Fruit fly (Drosophila melanogaster) whole organism, embryonic: ENCODE data around the gene Lcp65Ad.

ENCODE experiments used
- Asciz ChIP-seq: fragments of 200-800 bp; sonication (Bioruptor generic); optimal IDR thresholded peaks from 2 replicates; lab custom pipeline; 2017; ENCODE audit warnings: missing biosample characterization, mild to moderate bottlenecking, missing genetic modification characterization, missing genetic modification reagents
- BEAF-32 ChIP-seq: fragments of 200-800 bp; sonication (Bioruptor generic); optimal IDR thresholded peaks from 3 replicates; lab custom pipeline; 2017; ENCODE audit warnings: missing biosample characterization, missing genetic modification characterization, mild to moderate bottlenecking, moderate library complexity, missing genetic modification reagents
- Bgb ChIP-seq: fragments of 200-800 bp; sonication (Bioruptor generic); IDR thresholded peaks from 2 replicates; pipeline ENCODE4 v1.3.6; 2022; ENCODE audit warnings: missing biosample characterization, missing genetic modification characterization; ENCODE audit not compliant: partially characterized antibody
- CG10321 ChIP-seq: fragments of 200-800 bp; sonication (Bioruptor generic); IDR thresholded peaks from 2 replicates; pipeline ENCODE4 v1.3.6; 2022; ENCODE audit warnings: missing biosample characterization, missing genetic modification characterization
- CG10366 ChIP-seq: fragments of 200-800 bp; sonication (Bioruptor generic); IDR thresholded peaks from 2 replicates; pipeline ENCODE4 v1.3.6; 2022; ENCODE audit warnings: missing biosample characterization, missing genetic modification characterization
- CG12104 ChIP-seq: fragments of 200-800 bp; sonication (Bioruptor generic); optimal IDR thresholded peaks from 3 replicates; lab custom pipeline; 2016; ENCODE audit warnings: missing biosample characterization, missing genetic modification characterization
- CG12391 ChIP-seq: fragments of 200-800 bp; sonication (Bioruptor generic); optimal IDR thresholded peaks from 3 replicates; lab custom pipeline; 2018; ENCODE audit warnings: missing biosample characterization, mild to moderate bottlenecking, missing genetic modification characterization, moderate library complexity
- CG13624 ChIP-seq: fragments of 200-800 bp; sonication (Bioruptor generic); optimal IDR thresholded peaks from 2 replicates; lab custom pipeline; 2016; ENCODE audit warnings: missing biosample characterization, missing genetic modification characterization
- CG1647 ChIP-seq: fragments of 200-800 bp; sonication (Bioruptor generic); optimal IDR thresholded peaks from 3 replicates; lab custom pipeline; 2016; ENCODE audit warnings: missing biosample characterization, missing genetic modification characterization
- CG17359 ChIP-seq: fragments of 200-800 bp; sonication (Bioruptor generic); optimal IDR thresholded peaks from 3 replicates; lab custom pipeline; 2018; ENCODE audit warnings: missing biosample characterization, mild to moderate bottlenecking, missing genetic modification characterization, moderate library complexity
- CG33213 ChIP-seq: fragments of 200-800 bp; sonication (Bioruptor generic); optimal IDR thresholded peaks from 3 replicates; lab custom pipeline; 2016; ENCODE audit warnings: missing biosample characterization, missing genetic modification characterization
- CG33557 ChIP-seq: fragments of 200-800 bp; sonication (Bioruptor generic); optimal IDR thresholded peaks from 2 replicates; lab custom pipeline; 2019; ENCODE audit warnings: missing biosample characterization, mild to moderate bottlenecking, missing genetic modification characterization, moderate library complexity
- CG42726 ChIP-seq: fragments of 200-800 bp; sonication (Bioruptor generic); IDR thresholded peaks from 2 replicates; pipeline ENCODE4 v1.3.6; 2022; ENCODE audit warnings: missing biosample characterization, missing genetic modification characterization; ENCODE audit not compliant: partially characterized antibody
- CG4617 ChIP-seq: fragments of 200-800 bp; sonication (Bioruptor generic); optimal IDR thresholded peaks from 3 replicates; lab custom pipeline; 2016; ENCODE audit warnings: missing biosample characterization, missing genetic modification characterization, borderline replicate concordance
- CG4730 ChIP-seq: fragments of 200-800 bp; sonication (Bioruptor generic); IDR thresholded peaks from 2 replicates; pipeline ENCODE4 v1.3.6; 2022; ENCODE audit warnings: missing biosample characterization, missing genetic modification characterization
- CG6689 ChIP-seq: fragments of 200-800 bp; sonication (Bioruptor generic); IDR thresholded peaks from 2 replicates; pipeline ENCODE4 v1.3.6; 2022; ENCODE audit warnings: missing biosample characterization, missing genetic modification characterization
- CG6765 ChIP-seq: fragments of 200-800 bp; sonication (Bioruptor generic); optimal IDR thresholded peaks from 3 replicates; lab custom pipeline; 2017; ENCODE audit warnings: missing biosample characterization, mild to moderate bottlenecking, missing genetic modification characterization
- CG7928 ChIP-seq: fragments of 200-800 bp; sonication (Bioruptor generic); optimal IDR thresholded peaks from 2 replicates; lab custom pipeline; 2017; ENCODE audit warnings: missing biosample characterization, mild to moderate bottlenecking, missing genetic modification characterization
- CHES-1-like ChIP-seq: fragments of 200-800 bp; sonication (Bioruptor generic); optimal IDR thresholded peaks from 2 replicates; lab custom pipeline; 2016; ENCODE audit warnings: missing biosample characterization, missing genetic modification characterization
- Dek ChIP-seq: fragments of 200-800 bp; sonication (Bioruptor generic); optimal IDR thresholded peaks from 3 replicates; lab custom pipeline; 2019; ENCODE audit warnings: missing biosample characterization, mild to moderate bottlenecking, missing genetic modification characterization, moderate library complexity
- Doc3 ChIP-seq: fragments of 200-800 bp; sonication (Bioruptor generic); IDR thresholded peaks from 3 replicates; pipeline ENCODE4 v1.3.6; 2022; ENCODE audit warnings: missing biosample characterization, missing genetic modification characterization; ENCODE audit not compliant: partially characterized antibody
- Fer1 ChIP-seq: fragments of 200-800 bp; sonication (Bioruptor generic); optimal IDR thresholded peaks from 2 replicates; lab custom pipeline; 2017; ENCODE audit warnings: missing biosample characterization, mild to moderate bottlenecking, missing genetic modification characterization
- GATAe ChIP-seq: fragments of 200-800 bp; sonication (Bioruptor generic); conservative IDR thresholded peaks from 2 replicates; pipeline ENCODE4 v1.3.6; 2022; ENCODE audit warnings: missing biosample characterization, missing genetic modification characterization
- Hmx ChIP-seq: fragments of 200-800 bp; sonication (Bioruptor generic); optimal IDR thresholded peaks from 2 replicates; lab custom pipeline; 2016; ENCODE audit warnings: missing biosample characterization, missing genetic modification characterization
- Jarid2 ChIP-seq: fragments of 200-800 bp; sonication (Bioruptor generic); optimal IDR thresholded peaks from 3 replicates; lab custom pipeline; 2017; ENCODE audit warnings: mild to moderate bottlenecking, missing biosample characterization, missing genetic modification reagents, missing genetic modification characterization
- Neu2 ChIP-seq: fragments of 200-800 bp; sonication (Bioruptor generic); optimal IDR thresholded peaks from 3 replicates; lab custom pipeline; 2016; ENCODE audit warnings: missing biosample characterization, missing genetic modification characterization, borderline replicate concordance
- Oaz ChIP-seq: fragments of 200-800 bp; sonication (Bioruptor generic); IDR thresholded peaks from 2 replicates; pipeline ENCODE4 v1.3.6; 2022; ENCODE audit warnings: missing biosample characterization, missing genetic modification characterization
- PHDP ChIP-seq: fragments of 200-800 bp; sonication (Bioruptor generic); optimal IDR thresholded peaks from 3 replicates; lab custom pipeline; 2018; ENCODE audit warnings: missing biosample characterization, mild to moderate bottlenecking, missing genetic modification characterization, moderate library complexity
- Rfx ChIP-seq: fragments of 200-800 bp; sonication (Bioruptor generic); IDR thresholded peaks from 2 replicates; pipeline ENCODE4 v1.3.6; 2022; ENCODE audit warnings: missing biosample characterization, missing genetic modification characterization
- ab ChIP-seq: fragments of 200-800 bp; sonication (Bioruptor generic); optimal IDR thresholded peaks from 2 replicates; lab custom pipeline; 2016; ENCODE audit warnings: missing biosample characterization, missing genetic modification characterization
- bowl ChIP-seq: fragments of 200-800 bp; sonication (Bioruptor generic); IDR thresholded peaks from 2 replicates; pipeline ENCODE4 v1.3.6; 2022; ENCODE audit warnings: missing biosample characterization, missing genetic modification characterization
- cad ChIP-seq: fragments of >200 bp; optimal IDR thresholded peaks from 2 replicates; lab custom pipeline; 2017; ENCODE audit warnings: missing biosample characterization, missing genetic modification characterization
- cato ChIP-seq: fragments of 200-800 bp; sonication (Bioruptor generic); optimal IDR thresholded peaks from 2 replicates; lab custom pipeline; 2016; ENCODE audit warnings: missing biosample characterization, missing genetic modification characterization, borderline replicate concordance
- exex ChIP-seq: fragments of 200-800 bp; sonication (Bioruptor generic); optimal IDR thresholded peaks from 4 replicates; lab custom pipeline; 2018; ENCODE audit warnings: missing biosample characterization, mild to moderate bottlenecking, missing genetic modification characterization, moderate library complexity
- fd64A ChIP-seq: fragments of 200-800 bp; sonication (Bioruptor generic); optimal IDR thresholded peaks from 3 replicates; lab custom pipeline; 2018; ENCODE audit warnings: missing biosample characterization, mild to moderate bottlenecking, missing genetic modification characterization
- hth ChIP-seq: fragments of >200 bp; optimal IDR thresholded peaks from 2 replicates; lab custom pipeline; 2017; ENCODE audit warnings: inconsistent platforms
- insv ChIP-seq, 2 experiments: fragments of 200-800 bp; sonication (Bioruptor generic); optimal IDR thresholded peaks; 3 replicates each; lab custom pipeline; 2016 to 2018; ENCODE audit warnings: missing biosample characterization in 2 of 2, missing genetic modification characterization in 2 of 2
- inv ChIP-seq: fragments of 200-800 bp; sonication (Bioruptor generic); IDR thresholded peaks from 2 replicates; pipeline ENCODE4 v1.3.6; 2022; ENCODE audit warnings: missing biosample characterization, missing genetic modification characterization; ENCODE audit not compliant: partially characterized antibody
- kni ChIP-seq: fragments of 200-800 bp; sonication (Bioruptor generic); optimal IDR thresholded peaks from 3 replicates; lab custom pipeline; 2017; ENCODE audit warnings: mild to moderate bottlenecking, missing biosample characterization, missing genetic modification reagents, missing genetic modification characterization
- lab ChIP-seq: fragments of 200-800 bp; sonication (Bioruptor generic); optimal IDR thresholded peaks from 3 replicates; lab custom pipeline; 2017; ENCODE audit warnings: missing biosample characterization, missing genetic modification characterization, mild to moderate bottlenecking, moderate library complexity, missing genetic modification reagents
- pan ChIP-seq, 4 experiments: fragments of >200 bp in 3 of 4; fragments of 200-800 bp in 1 of 4; sonication (Bioruptor generic) in 1 of 4; optimal IDR thresholded peaks in 3 of 4; IDR thresholded peaks in 1 of 4; 2 replicates each; pipeline versions ENCODE4 v1.3.6 to Lab custom; 2017 to 2022; ENCODE audit warnings: missing biosample characterization in 2 of 4, missing genetic modification characterization in 2 of 4, mixed read lengths in 1 of 4
- pb ChIP-seq: fragments of 200-800 bp; sonication (Bioruptor generic); optimal IDR thresholded peaks from 3 replicates; lab custom pipeline; 2016; ENCODE audit warnings: missing biosample characterization, missing genetic modification characterization
- pzg ChIP-seq: fragments of 200-800 bp; sonication (Bioruptor generic); optimal IDR thresholded peaks from 3 replicates; lab custom pipeline; 2018; ENCODE audit warnings: missing biosample characterization, mild to moderate bottlenecking, missing genetic modification characterization, moderate library complexity
- sqz ChIP-seq: fragments of 200-800 bp; sonication (Bioruptor generic); optimal IDR thresholded peaks from 3 replicates; lab custom pipeline; 2018; ENCODE audit warnings: missing biosample characterization, mild to moderate bottlenecking, missing genetic modification characterization
- stc ChIP-seq: fragments of 200-800 bp; sonication (Bioruptor generic); IDR thresholded peaks from 2 replicates; pipeline ENCODE4 v1.3.6; 2022; ENCODE audit warnings: missing biosample characterization, missing genetic modification characterization
- tll ChIP-seq, 2 experiments: fragments of 200-800 bp in 1 of 2; fragments of >200 bp in 1 of 2; sonication (Bioruptor generic) in 1 of 2; optimal IDR thresholded peaks; 2 replicates each; lab custom pipeline; 2017 to 2019; ENCODE audit warnings: missing biosample characterization in 2 of 2, missing genetic modification characterization in 2 of 2, mild to moderate bottlenecking in 1 of 2, moderate library complexity in 1 of 2
- zen ChIP-seq: fragments of 200-800 bp; sonication (Bioruptor generic); optimal IDR thresholded peaks from 3 replicates; lab custom pipeline; 2018; ENCODE audit warnings: missing biosample characterization, mild to moderate bottlenecking, missing genetic modification characterization, moderate library complexity

Lcp65Ad gene

DNA sequence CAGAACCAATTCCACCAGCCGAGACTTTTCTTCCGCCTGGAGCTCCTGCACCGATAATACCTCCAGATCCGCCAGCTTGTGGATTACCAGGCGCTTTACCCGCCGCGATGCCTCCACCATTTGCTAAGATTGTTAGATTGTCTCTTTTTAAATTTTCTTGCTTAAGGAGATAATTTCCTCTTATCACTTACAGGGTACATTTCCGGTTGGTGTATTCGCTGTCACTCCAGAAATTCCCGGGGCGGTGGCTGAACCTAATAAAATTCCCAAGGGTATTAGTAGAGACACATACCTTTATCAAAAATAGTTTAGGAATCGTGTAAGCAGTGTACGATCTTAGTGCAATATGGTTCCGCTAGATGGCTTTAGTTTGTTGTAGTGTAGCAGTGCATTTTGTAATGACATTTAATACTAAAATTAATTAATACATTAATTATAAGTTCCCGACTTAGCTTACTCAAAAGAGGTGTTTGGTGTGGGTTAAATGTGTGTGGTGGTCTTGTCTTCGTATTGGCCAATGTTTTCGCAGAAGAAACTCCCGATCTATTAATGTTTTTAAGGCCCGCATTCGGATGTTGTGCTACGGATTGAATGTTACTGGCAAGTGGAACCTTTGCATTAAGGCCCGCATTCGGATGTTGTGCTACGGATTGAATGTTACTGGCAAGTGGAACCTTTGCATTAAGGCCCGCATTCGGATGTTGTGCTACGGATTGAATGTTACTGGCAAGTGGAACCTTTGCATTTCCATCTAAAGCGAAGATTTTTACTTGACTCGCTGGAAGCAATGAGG, 18.4 kb upstream of the Lcp65Ad start (continued):
- TF ChIP-seq inv (GFP tag; lab: Robert Waterston, UW) (no peak), pzg (GFP tag; lab: Kevin White, UChicago) (peak; percentile 17), insv (GFP tag; optimal IDR thresholded peaks at IDR 0.05; lab: Kevin White, UChicago) (peak in 1 of 2 experiments; percentile 47), CG6765 (GFP tag; lab: Kevin White, UChicago) (peak; percentile 88), CG13624 (GFP tag; lab: Kevin White, UChicago) (peak; percentile 13), ab (GFP tag; lab: Kevin White, UChicago) (no peak), Bgb (peak; percentile 22; the same call in 1 of the 2 replicates), CG33557 (GFP tag; lab: Kevin White, UChicago) (peak; percentile 50), pb (GFP tag; lab: Kevin White, UChicago) (peak; percentile 84), CG12391 (tag; lab: Kevin White, UChicago) (peak; percentile 56), kni (GFP tag; lab: Kevin White, UChicago) (peak; percentile 83), fd64A (GFP tag; lab: Kevin White, UChicago) (no peak), CG4617 (peak; percentile 1), bowl (GFP tag; lab: Robert Waterston, UW) (peak; percentile 61; the same call in 1 of the 2 replicates), pan (optimal IDR thresholded peaks at IDR 0.05; lab: Kevin White, UChicago) (no peak), pan (GFP tag; optimal IDR thresholded peaks at IDR 0.05 in 1 of 2, IDR thresholded peaks at IDR 0.05 in 1 of 2) (peak in 1 of 2 experiments; percentile 88), Rfx (GFP tag; lab: Robert Waterston, UW) (peak; percentile 91), CHES-1-like (GFP tag; lab: Kevin White, UChicago) (peak; percentile 33), hth (lab: Kevin White, UChicago) (no peak), cato (no peak), Dek (no peak), tll (GFP tag; optimal IDR thresholded peaks at IDR 0.05; lab: Kevin White, UChicago) (peak in 1 of 2 experiments; percentile 81), CG10321 (GFP tag; lab: Robert Waterston, UW) (peak; percentile 56; the same call in 1 of the 2 replicates), Jarid2 (peak; percentile 58), exex (tag; lab: Kevin White, UChicago) (no peak), Asciz (GFP tag; lab: Kevin White, UChicago) (peak; percentile 83), CG33213 (peak; percentile 82), CG7928 (GFP tag; lab: Kevin White, UChicago) (peak; percentile 18), PHDP (tag; lab: Kevin White, UChicago) (peak; percentile 73), CG12104 (peak; percentile 75), BEAF-32 (GFP tag; lab: Kevin White, UChicago) (peak; percentile 28), CG10366 (GFP tag; lab: Robert Waterston, UW) (peak; percentile 72), CG1647 (GFP tag; lab: Kevin White, UChicago) (peak; percentile 45), Hmx (GFP tag; lab: Kevin White, UChicago) (no peak), CG42726 (GFP tag; lab: Robert Waterston, UW) (peak; percentile 42; the same call in 1 of the 2 replicates), CG6689 (peak; percentile 66), cad (GFP tag; lab: Kevin White, UChicago) (no peak), Fer1 (GFP tag; lab: Kevin White, UChicago) (peak; percentile 89), Oaz (GFP tag; lab: Robert Waterston, UW) (peak; percentile 59), zen (tag; lab: Kevin White, UChicago) (peak; percentile 55), Doc3 (no peak), CG17359 (peak; percentile 77), GATAe (GFP tag; lab: Robert Waterston, UW) (no peak), stc (GFP tag; lab: Robert Waterston, UW) (peak; percentile 89), sqz (GFP tag; lab: Kevin White, UChicago) (peak; percentile 74), Neu2 (no peak), CG4730 (GFP tag; lab: Robert Waterston, UW) (peak; percentile 19; the same call in 1 of the 2 replicates), lab (GFP tag; lab: Kevin White, UChicago) (peak; percentile 94)
